Worm (Caenorhabditis elegans): ENCODE measurements around the gene Y70C5C.1.

Gene Y70C5C.1

ce11 chrV:16685725-16686124, 14.3 kb upstream of the Y70C5C.1 start, which contains the start of gene srw-43:
Gene srw-43, plus strand, starts transcription at chrV:16686025.
- TF ChIP-seq ceh-63 (GFP tag; optimal IDR thresholded peaks at IDR 0.05) (no peak), unc-86 (tag; optimal IDR thresholded peaks at IDR 0.05) (no peak)

- TF ChIP-seq mdl-1 (tag; optimal IDR thresholded peaks at IDR 0.05) = no peak
- TF ChIP-seq ztf-11 (tag; optimal IDR thresholded peaks at IDR 0.05) = no peak
- TF ChIP-seq nhr-76 (tag; optimal IDR thresholded peaks at IDR 0.05) = no peak
- TF ChIP-seq ceh-82 (tag; optimal IDR thresholded peaks at IDR 0.05) = no peak
- TF ChIP-seq fos-1 (tag; optimal IDR thresholded peaks at IDR 0.05) = no peak
- TF ChIP-seq elt-2 (tag; optimal IDR thresholded peaks at IDR 0.05) = no peak
- TF ChIP-seq mab-9 (GFP tag; IDR thresholded peaks at IDR 0.05) = no peak
- no peak for TF ChIP-seq ceh-63 (GFP tag; optimal IDR thresholded peaks at IDR 0.05)
- TF ChIP-seq tlp-1 (tag; optimal IDR thresholded peaks at IDR 0.05) = no peak
- no peak for TF ChIP-seq nhr-28 (tag; optimal IDR thresholded peaks at IDR 0.05)
- no peak for TF ChIP-seq tbx-2 (tag; optimal IDR thresholded peaks at IDR 0.05)
- TF ChIP-seq ceh-90 (tag; optimal IDR thresholded peaks at IDR 0.05) = no peak
- no peak for TF ChIP-seq nhr-90 (tag; optimal IDR thresholded peaks at IDR 0.05; ENCODE audit: poor library complexity)
- no peak for TF ChIP-seq pax-3 (tag; optimal IDR thresholded peaks at IDR 0.05)
- TF ChIP-seq unc-86 (tag; optimal IDR thresholded peaks at IDR 0.05) = no peak
- TF ChIP-seq hlh-17 (GFP tag; optimal IDR thresholded peaks at IDR 0.05; ENCODE audit: borderline replicate concordance) = no peak
These were observed 12.8 kb upstream of the Y70C5C.1 start, which contains the start of gene srz-102 for ce11 chrV:16687227-16687626. Gene srz-102, plus strand, starts transcription at chrV:16687527.

ce11 chrV:16692988-16693387, 7.0 kb upstream of the Y70C5C.1 start:
- TF ChIP-seq fkh-8 (tag; optimal IDR thresholded peaks at IDR 0.05) (no peak), ceh-8 (GFP tag; optimal IDR thresholded peaks at IDR 0.05) (peak; percentile 56)

ce11 chrV:16693732-16694131, 6.3 kb upstream of the Y70C5C.1 start, which contains the start of gene srw-42:
Gene srw-42, minus strand, starts transcription at chrV:16693832.
- no peak for TF ChIP-seq unc-86 (tag; optimal IDR thresholded peaks at IDR 0.05)
- TF ChIP-seq lin-35 (GFP tag; optimal IDR thresholded peaks at IDR 0.05) = no peak
- no peak for TF ChIP-seq pqm-1 (tag; optimal IDR thresholded peaks at IDR 0.05)
- TF ChIP-seq aha-1 (tag; optimal IDR thresholded peaks at IDR 0.05) = no peak
- no peak for TF ChIP-seq skn-1 (tag; optimal IDR thresholded peaks at IDR 0.05)
- TF ChIP-seq alr-1 (tag; optimal IDR thresholded peaks at IDR 0.05; ENCODE audit: borderline replicate concordance) = no peak
- TF ChIP-seq hlh-17 (GFP tag; optimal IDR thresholded peaks at IDR 0.05; ENCODE audit: borderline replicate concordance) = no peak
- TF ChIP-seq C04F5.9 (tag; optimal IDR thresholded peaks at IDR 0.05) = no peak
- no peak for TF ChIP-seq tbx-2 (tag; optimal IDR thresholded peaks at IDR 0.05)

- TF ChIP-seq nhr-19 (GFP tag; conservative IDR thresholded peaks at IDR 0.05) = no peak
- no peak for TF ChIP-seq elt-2 (tag; optimal IDR thresholded peaks at IDR 0.05)
- TF ChIP-seq egl-27 (tag; optimal IDR thresholded peaks at IDR 0.05) = no peak
- TF ChIP-seq ama-1 (optimal IDR thresholded peaks at IDR 0.05) = no peak
- no peak for TF ChIP-seq snu-23 (GFP tag; optimal IDR thresholded peaks at IDR 0.05)
- TF ChIP-seq nhr-76 (tag; optimal IDR thresholded peaks at IDR 0.05) = no peak
- TF ChIP-seq swsn-7 (tag; optimal IDR thresholded peaks at IDR 0.05) = no peak
- TF ChIP-seq ets-5 (GFP tag; IDR thresholded peaks at IDR 0.05) = no peak
- no peak for TF ChIP-seq F16B12.6 (tag; optimal IDR thresholded peaks at IDR 0.05)
- TF ChIP-seq aha-1 (tag; optimal IDR thresholded peaks at IDR 0.05) = no peak
- TF ChIP-seq C04F5.9 (tag; optimal IDR thresholded peaks at IDR 0.05) = no peak
- TF ChIP-seq lir-3 (tag; optimal IDR thresholded peaks at IDR 0.05; ENCODE audit: poor library complexity) = no peak
- TF ChIP-seq tbx-2 (tag; optimal IDR thresholded peaks at IDR 0.05) = no peak
- no peak for TF ChIP-seq unc-98 (GFP tag; IDR thresholded peaks at IDR 0.05)
- TF ChIP-seq fos-1 (tag; optimal IDR thresholded peaks at IDR 0.05) = no peak
- no peak for TF ChIP-seq C16A3.4 (tag; optimal IDR thresholded peaks at IDR 0.05)
- no peak for TF ChIP-seq aly-2 (tag; optimal IDR thresholded peaks at IDR 0.05)
These were observed 5.5 kb upstream of the Y70C5C.1 start, which contains the start of gene srz-101 for ce11 chrV:16694538-16694937. Gene srz-101, plus strand, starts transcription at chrV:16694838.
